Fruit fly (Drosophila melanogaster) Kc167 (cell line): Measurements from ENCODE around the gene CG13137.

ENCODE experiments used
- Myc ChIP-seq: fragments of >200 bp; optimal IDR thresholded peaks from 2 replicates; lab custom pipeline; 2017; ENCODE audit warnings: missing external identifiers
- Sin3A ChIP-seq: fragments of >200 bp; optimal IDR thresholded peaks from 2 replicates; lab custom pipeline; 2018; ENCODE audit warnings: missing external identifiers
- h ChIP-seq: fragments of >200 bp; optimal IDR thresholded peaks from 3 replicates; lab custom pipeline; 2018; ENCODE audit warnings: missing external identifiers
- insv ChIP-seq: fragments of >200 bp; optimal IDR thresholded peaks from 3 replicates; lab custom pipeline; 2018; ENCODE audit warnings: missing external identifiers
- psq ChIP-seq: fragments of >200 bp; optimal IDR thresholded peaks from 2 replicates; lab custom pipeline; 2017; ENCODE audit warnings: missing external identifiers
- ttk ChIP-seq: sonication (Bioruptor generic); optimal IDR thresholded peaks from 2 replicates; lab custom pipeline; 2017; ENCODE audit warnings: missing external identifiers

Gene CG13137

DNA sequence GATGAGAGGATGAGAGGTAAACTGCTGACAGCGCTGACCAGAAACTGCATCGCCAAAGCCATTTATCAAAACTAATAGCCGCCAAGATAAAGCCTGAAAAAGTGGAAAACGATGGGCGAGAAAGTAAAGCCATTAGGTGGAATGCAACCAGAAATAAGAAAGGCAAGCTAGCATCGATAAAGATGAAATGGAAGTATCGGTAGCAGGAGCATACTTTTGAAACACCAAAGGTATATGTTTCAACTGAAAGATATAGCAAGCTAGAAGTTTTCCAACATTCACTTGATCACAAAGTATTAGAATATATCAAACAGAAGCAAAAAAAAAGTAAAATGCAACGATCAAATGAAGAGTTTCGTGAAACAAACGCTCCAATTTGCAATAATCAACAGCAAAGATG is at the start of gene CG13137:
Gene CG13137, plus strand, starts transcription at position 301 of the 400 bp plus-strand sequence.
- no peak for TF ChIP-seq psq (lab: Kevin White, UChicago)

DNA sequence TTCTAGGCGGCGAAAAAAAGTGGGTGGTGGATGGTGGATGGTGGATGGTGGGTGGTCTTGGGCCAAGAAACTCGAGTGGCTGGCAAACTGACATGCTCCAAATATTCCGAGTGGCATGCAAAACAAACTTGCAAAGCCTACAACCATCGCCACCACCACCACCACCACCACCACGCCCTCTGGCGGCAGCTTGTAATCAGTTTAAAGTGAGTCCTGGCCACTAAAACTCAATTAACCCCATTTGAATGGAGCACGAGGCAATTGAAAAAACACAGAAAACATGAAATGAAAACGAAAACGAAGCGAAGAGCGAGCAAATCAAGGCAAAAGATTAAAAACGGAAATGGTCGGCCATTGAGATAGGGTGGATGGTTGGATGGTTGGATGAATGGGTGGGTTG is 48.5 kb upstream of the CG13137 start:
- TF ChIP-seq h (no peak), Myc (lab: Kevin White, UChicago) (no peak), ttk (no peak), psq (lab: Kevin White, UChicago) (no peak), insv (lab: Kevin White, UChicago) (no peak), Sin3A (lab: Kevin White, UChicago) (no peak)

DNA sequence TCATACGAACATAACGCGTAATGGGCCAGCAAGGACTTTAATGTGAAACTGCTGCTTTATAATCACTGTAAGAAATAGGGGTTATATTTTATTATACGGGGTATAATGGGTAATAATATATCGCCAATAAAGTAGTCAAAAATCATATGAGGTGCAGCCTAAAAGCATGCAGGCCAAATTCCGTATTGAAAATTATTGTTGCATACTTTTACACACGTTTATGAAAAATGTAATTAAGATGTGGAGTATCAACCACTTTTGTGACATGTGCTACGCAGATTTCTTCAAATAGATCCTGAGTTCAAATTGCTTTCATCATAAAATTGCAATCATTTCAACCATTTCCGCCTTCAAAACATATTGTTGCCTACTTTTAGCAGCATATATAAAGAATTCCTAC is 41.7 kb upstream of the CG13137 start:
- TF ChIP-seq Sin3A (lab: Kevin White, UChicago) (no peak), Myc (lab: Kevin White, UChicago) (no peak), ttk (no peak), h (no peak), psq (lab: Kevin White, UChicago) (no peak), insv (lab: Kevin White, UChicago) (no peak)

DNA sequence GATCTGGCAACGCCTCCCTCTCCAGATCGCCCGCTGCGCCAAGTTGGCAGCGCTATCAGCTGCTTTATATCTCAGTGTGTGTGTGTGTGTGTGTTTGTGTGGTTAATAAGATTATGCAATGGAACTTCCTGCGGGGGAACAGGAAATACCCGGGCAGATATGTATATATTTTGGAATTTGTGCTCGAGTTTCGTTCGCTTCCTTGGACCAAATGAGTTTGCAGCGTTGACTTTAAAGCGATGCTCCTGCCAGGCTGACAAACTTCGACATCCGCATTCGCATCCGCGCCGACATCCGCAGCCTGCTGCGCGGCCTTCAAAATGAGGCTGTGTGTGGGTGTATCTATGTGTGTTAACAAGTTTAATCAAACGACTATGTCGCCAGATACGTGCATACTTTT is 29.2 kb upstream of the CG13137 start:
- no peak for TF ChIP-seq ttk
- TF ChIP-seq h, result no peak
- no peak for TF ChIP-seq Myc (lab: Kevin White, UChicago)
- TF ChIP-seq insv (lab: Kevin White, UChicago), result no peak
- no peak for TF ChIP-seq Sin3A (lab: Kevin White, UChicago)
- no peak for TF ChIP-seq psq (lab: Kevin White, UChicago)

DNA sequence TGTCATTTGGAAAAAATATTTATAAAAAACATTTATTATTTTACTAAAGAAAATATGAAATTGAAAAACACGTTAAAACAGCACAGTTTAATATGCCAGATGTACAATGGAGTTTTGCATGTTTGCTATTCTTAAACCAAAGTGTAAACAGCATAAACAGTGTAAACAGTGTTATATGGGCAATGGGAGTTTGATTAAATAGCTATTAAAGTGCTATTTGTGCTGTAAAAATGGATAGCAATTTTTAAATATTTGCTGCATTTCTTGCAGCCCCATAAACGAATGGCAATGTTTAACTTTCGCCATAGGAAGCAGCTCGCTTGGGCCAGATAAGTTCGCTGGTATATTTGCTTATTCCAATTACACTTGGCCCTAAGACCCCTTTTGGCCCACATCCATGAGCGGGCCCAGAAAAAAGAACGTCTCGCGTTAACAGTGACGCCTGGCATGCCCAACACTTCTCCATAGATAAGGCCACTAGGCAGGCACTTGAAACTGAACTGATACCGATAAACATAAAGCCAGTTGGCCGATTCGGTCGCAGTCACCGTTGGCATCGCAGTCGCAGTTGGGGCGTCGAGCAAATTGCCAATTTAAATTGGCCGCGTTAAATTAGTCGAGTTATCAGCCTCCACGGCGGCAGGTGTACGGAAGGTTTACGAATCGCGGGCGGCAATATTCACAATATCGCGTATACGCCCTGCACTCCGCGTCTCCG is 28.1 kb upstream of the CG13137 start, which contains the start of gene CG4839:
Gene CG4839, plus strand, starts transcription at position 541 of the 718 bp plus-strand sequence.
- TF ChIP-seq Sin3A (lab: Kevin White, UChicago) (no peak), Myc (lab: Kevin White, UChicago) (no peak), insv (lab: Kevin White, UChicago) (no peak), ttk (no peak), psq (lab: Kevin White, UChicago) (no peak), h (no peak)

DNA sequence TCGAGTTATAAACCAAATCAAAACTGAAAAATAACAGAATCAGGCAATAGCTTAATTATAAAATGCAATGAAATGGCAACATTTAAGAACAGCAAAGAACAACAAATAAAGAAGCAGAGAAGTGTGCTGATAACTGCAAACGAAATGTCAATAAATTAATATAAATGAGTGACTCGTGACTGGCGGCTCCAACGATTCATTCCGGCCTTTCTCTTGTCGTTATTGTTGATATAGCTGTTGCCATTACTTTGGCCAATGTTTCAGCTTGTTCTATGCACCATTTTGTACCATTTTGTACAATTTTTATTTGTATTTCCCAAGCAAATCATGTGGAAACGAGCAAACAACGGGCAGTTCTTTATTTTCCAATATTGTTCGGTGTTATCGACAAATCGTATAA is 26.9 kb upstream of the CG13137 start:
- no peak for TF ChIP-seq insv (lab: Kevin White, UChicago)
- TF ChIP-seq ttk, result no peak

DNA sequence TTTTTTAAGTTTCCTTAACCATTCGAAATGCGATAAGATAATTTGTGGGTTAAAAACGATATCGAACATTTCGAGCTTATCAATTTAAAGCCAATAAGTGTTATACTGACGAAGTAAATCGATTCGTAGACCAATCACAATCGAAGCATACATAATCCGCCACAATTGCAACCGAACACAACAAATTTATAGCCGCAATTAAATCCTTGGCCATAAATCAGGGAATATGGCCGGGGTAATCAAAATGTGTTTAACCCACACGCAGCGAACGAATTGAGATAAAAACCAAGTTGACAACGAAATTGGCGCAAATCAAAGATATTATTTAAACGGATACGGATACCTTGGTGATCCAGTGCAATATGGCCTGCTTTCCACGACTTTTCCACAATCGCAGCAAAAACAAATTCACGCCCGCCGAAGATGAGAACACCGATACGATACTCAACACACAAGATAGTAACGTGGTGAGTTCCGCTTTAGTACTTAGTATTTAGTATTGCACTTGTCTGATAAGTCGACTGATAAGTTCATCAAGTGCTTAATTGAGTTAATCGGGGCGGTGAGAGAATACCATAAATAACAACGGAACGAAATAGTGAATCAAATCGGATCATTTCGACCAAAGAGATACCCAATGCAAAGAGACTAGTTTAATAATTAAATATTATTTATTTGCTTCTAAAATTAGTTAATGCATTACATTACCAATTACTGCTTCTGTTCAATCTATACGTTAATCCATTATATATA is 25.6 kb upstream of the CG13137 start:
- no peak for TF ChIP-seq Sin3A (lab: Kevin White, UChicago)
- no peak for TF ChIP-seq Myc (lab: Kevin White, UChicago)
- TF ChIP-seq psq (lab: Kevin White, UChicago), result no peak

DNA sequence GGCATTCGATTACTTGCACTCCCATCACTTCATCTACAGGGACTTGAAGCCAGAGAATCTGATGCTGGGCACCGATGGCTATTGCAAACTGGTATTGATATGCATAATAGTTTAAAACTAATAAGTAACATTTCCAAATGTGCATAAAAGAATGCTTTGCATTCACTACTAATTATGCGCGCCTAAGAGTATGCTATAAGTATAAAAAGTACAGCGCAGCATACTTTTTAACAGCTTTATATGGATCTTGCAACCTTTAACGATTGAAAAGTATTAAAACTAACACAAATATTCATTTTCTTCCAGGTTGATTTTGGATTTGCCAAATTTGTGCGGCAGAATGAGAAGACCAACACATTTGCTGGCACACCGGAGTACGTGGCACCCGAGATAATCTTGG is 18.1 kb upstream of the CG13137 start:
- TF ChIP-seq h (no peak), Myc (lab: Kevin White, UChicago) (no peak), psq (lab: Kevin White, UChicago) (no peak), insv (lab: Kevin White, UChicago) (no peak), ttk (no peak), Sin3A (lab: Kevin White, UChicago) (no peak)

DNA sequence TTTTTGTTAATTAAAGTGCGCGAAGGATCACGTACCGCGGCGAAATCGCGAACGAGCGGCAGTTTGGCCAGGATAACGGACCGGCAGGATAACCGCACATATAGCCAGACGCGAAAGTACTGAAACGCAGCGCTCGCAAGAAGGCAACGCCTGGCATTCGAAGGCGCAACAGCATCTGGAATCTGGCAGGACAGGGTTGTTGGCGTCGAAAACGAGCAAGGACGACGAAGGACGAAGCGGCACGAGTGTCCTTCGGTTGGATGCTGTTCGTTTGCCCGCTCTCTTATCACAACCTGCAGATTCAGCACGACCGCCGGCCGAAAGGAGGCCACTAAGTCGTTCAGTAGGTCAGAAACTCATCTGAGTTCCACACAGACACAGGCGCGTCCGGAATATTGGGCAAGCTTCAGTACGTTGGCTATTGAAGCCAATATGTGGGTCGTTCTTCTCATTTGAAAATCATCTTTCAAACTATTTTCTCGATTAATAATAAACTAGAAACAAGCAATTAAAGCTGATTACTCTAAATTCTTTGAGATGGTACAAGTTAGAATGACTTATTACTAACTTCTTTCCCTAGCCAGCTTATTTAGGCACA is 7.8 kb downstream of the CG13137 start, which contains the start of gene CG44153:
Gene CG44153, minus strand, starts transcription at position 75 of the 598 bp plus-strand sequence.
- TF ChIP-seq psq (lab: Kevin White, UChicago) (no peak), h (no peak), ttk (no peak), insv (lab: Kevin White, UChicago) (no peak), Myc (lab: Kevin White, UChicago) (no peak), Sin3A (lab: Kevin White, UChicago) (no peak)

DNA sequence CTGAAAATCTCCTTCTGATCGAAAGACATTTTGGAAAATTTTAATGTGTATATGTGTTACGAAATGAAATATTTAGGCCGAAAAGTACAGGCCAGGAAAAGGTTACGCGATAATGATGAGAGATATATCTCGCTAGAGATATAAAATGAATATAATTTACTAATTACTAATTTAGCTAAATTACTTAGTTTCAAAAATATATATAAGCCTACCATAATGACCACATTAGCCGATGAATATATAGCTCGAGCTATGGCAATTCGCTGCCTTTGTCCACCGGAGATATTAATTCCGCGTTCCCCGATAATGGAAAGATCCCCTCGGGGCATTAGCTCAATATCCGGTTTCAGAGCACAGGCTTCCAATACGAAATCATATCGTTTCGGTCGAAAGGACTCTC is 18.9 kb downstream of the CG13137 start, which contains the start of gene Fum4:
Gene Fum4, minus strand, starts transcription at position 101 of the 400 bp plus-strand sequence.
- no peak for TF ChIP-seq Sin3A (lab: Kevin White, UChicago)
- TF ChIP-seq h, result no peak
- no peak for TF ChIP-seq insv (lab: Kevin White, UChicago)
- no peak for TF ChIP-seq psq (lab: Kevin White, UChicago)
- TF ChIP-seq ttk, result no peak
- TF ChIP-seq Myc (lab: Kevin White, UChicago), result no peak

DNA sequence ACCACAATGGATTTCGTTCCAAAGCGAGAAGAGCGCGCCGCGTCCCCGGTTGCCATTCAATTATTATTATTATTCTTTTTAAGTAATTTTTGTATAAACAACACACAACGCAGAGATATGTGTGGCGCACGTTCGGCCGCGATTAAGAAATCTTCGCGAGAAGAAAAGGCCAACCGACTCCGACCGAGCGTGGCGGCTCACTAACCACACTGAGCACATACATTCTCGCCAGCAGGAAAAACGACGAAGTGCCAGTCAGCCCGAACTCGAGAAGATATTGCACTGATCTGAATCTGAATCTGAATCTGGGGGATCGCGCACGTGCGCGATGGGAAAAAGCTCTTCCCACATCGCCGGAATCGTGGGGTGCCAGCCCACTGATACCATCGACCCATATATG is 26.4 kb downstream of the CG13137 start, which contains the start of gene Sur:
Gene Sur, minus strand, starts transcription at position 207 of the 400 bp plus-strand sequence.
- TF ChIP-seq Sin3A (lab: Kevin White, UChicago), result no peak
- TF ChIP-seq ttk, result no peak
- no peak for TF ChIP-seq Myc (lab: Kevin White, UChicago)
- no peak for TF ChIP-seq h
- no peak for TF ChIP-seq insv (lab: Kevin White, UChicago)
- no peak for TF ChIP-seq psq (lab: Kevin White, UChicago)

DNA sequence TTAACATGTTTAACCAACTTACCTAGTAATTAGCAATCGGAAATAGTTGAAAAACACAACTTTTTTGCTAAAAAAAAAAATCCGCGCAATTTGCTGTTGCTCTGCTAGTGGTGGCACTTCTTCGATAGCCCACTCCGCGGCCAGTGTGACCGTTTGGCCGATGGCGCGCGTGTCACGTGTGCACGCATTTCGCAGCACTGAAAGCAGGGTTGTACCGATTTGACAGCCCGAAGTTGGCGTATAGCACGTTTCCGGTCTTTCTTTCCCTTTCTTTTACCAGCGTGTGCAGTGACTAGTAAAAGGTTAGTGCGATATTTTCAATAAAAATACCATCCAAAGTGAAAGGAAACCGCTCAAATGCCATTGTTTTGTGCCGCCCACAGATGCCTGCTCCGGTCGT is 28.3 kb downstream of the CG13137 start, which contains the start of the genes Ripalpha and RpL7:
Gene Ripalpha, minus strand, starts transcription at position 128 of the 400 bp plus-strand sequence.
Gene RpL7, plus strand, starts transcription at position 158 of the 400 bp plus-strand sequence.
- TF ChIP-seq h, result no peak
- TF ChIP-seq Myc (lab: Kevin White, UChicago), result no peak
